Worm (Caenorhabditis elegans): ENCODE measurements around the gene T22F3.8.

- TF ChIP-seq elt-1 (tag; optimal IDR thresholded peaks at IDR 0.05) = no peak
- TF ChIP-seq nhr-237 (tag; optimal IDR thresholded peaks at IDR 0.05) = no peak
- no peak for TF ChIP-seq elt-2 (tag; optimal IDR thresholded peaks at IDR 0.05)
- TF ChIP-seq egl-27 (tag; optimal IDR thresholded peaks at IDR 0.05) = no peak
- TF ChIP-seq nhr-28 (tag; optimal IDR thresholded peaks at IDR 0.05) = no peak
- no peak for TF ChIP-seq pha-4 (tag; optimal IDR thresholded peaks at IDR 0.05)
- TF ChIP-seq ztf-11 (tag; optimal IDR thresholded peaks at IDR 0.05) = no peak
- no peak for TF ChIP-seq daf-12 (tag; optimal IDR thresholded peaks at IDR 0.05)
- no peak for TF ChIP-seq eor-1 (tag; optimal IDR thresholded peaks at IDR 0.05)
- no peak for TF ChIP-seq pqm-1 (tag; optimal IDR thresholded peaks at IDR 0.05)
- TF ChIP-seq nhr-12 (tag; optimal IDR thresholded peaks at IDR 0.05) = no peak
Observed at ce11 chrV:3600570-3600969, 4.7 kb downstream of the T22F3.8 start, which contains the start of gene T22F3.7.

Data from whole organism, L3 larva.